Worm (Caenorhabditis elegans) whole organism, L2 larva: ENCODE results near the gene lbp-3.

Experiments
- C34F6.9 ChIP-seq: fragments of 150-350 bp; optimal IDR thresholded peaks from 2 replicates; lab custom pipeline; 2014; ENCODE audit warnings: missing biosample characterization, missing genetic modification characterization
- F13H6.1 ChIP-seq: sonication (generic microtip); optimal IDR thresholded peaks from 2 replicates; lab custom pipeline; 2016; ENCODE audit warnings: missing genetic modification characterization, missing compliant biosample characterization
- R02D3.7 ChIP-seq: fragments of 150-350 bp; optimal IDR thresholded peaks from 2 replicates; lab custom pipeline; 2014; ENCODE audit warnings: missing biosample characterization, missing genetic modification characterization
- Y55F3AM.14 ChIP-seq: fragments of 200-800 bp; sonication (Bioruptor generic); optimal IDR thresholded peaks from 2 replicates; lab custom pipeline; 2018; ENCODE audit warnings: mild to moderate bottlenecking, missing genetic modification characterization, missing compliant biosample characterization
- alr-1 ChIP-seq: fragments of 150-350 bp; optimal IDR thresholded peaks from 2 replicates; lab custom pipeline; 2014; ENCODE audit warnings: missing biosample characterization, missing genetic modification characterization
- aly-2 ChIP-seq: fragments of 150-350 bp; optimal IDR thresholded peaks from 2 replicates; lab custom pipeline; 2014; ENCODE audit warnings: missing biosample characterization, missing genetic modification characterization
- blmp-1 ChIP-seq: sonication (generic microtip); optimal IDR thresholded peaks from 2 replicates; lab custom pipeline; 2017; ENCODE audit warnings: missing genetic modification characterization, mild to moderate bottlenecking, missing compliant biosample characterization, antibody characterized with exemption, moderate library complexity; ENCODE audit not compliant: insufficient read depth
- ceh-16 ChIP-seq: fragments of 150-350 bp; optimal IDR thresholded peaks from 2 replicates; lab custom pipeline; 2014; ENCODE audit warnings: missing biosample characterization, missing genetic modification characterization
- ceh-82 ChIP-seq: fragments of 150-350 bp; optimal IDR thresholded peaks from 2 replicates; lab custom pipeline; 2014; ENCODE audit warnings: missing biosample characterization, missing genetic modification characterization
- crh-2 ChIP-seq: sonication (generic microtip); optimal IDR thresholded peaks from 2 replicates; lab custom pipeline; 2017; ENCODE audit warnings: missing biosample characterization, missing genetic modification characterization
- dmd-4 ChIP-seq: sonication (generic microtip); optimal IDR thresholded peaks from 2 replicates; lab custom pipeline; 2017; ENCODE audit warnings: missing biosample characterization, missing genetic modification characterization
- egl-27 ChIP-seq: sonication (generic microtip); optimal IDR thresholded peaks from 3 replicates; lab custom pipeline; 2017; ENCODE audit warnings: missing biosample characterization, missing genetic modification reagents, missing genetic modification characterization
- elt-1 ChIP-seq: fragments of 150-350 bp; optimal IDR thresholded peaks from 2 replicates; lab custom pipeline; 2014; ENCODE audit warnings: missing biosample characterization, missing genetic modification characterization
- lin-11 ChIP-seq: fragments of 150-350 bp; sonication (generic microtip); optimal IDR thresholded peaks from 2 replicates; lab custom pipeline; 2014; ENCODE audit warnings: missing biosample characterization, missing genetic modification characterization, inconsistent platforms, mixed read lengths
- lin-13 ChIP-seq: fragments of 150-350 bp; optimal IDR thresholded peaks from 2 replicates; lab custom pipeline; 2014; ENCODE audit warnings: missing biosample characterization, missing genetic modification reagents, missing genetic modification characterization
- lin-39 ChIP-seq: fragments of 150-350 bp; optimal IDR thresholded peaks from 2 replicates; lab custom pipeline; 2014; ENCODE audit warnings: missing biosample characterization, missing genetic modification reagents, missing genetic modification characterization
- lsy-2 ChIP-seq, 2 experiments: fragments of 150-350 bp in 1 of 2; sonication (generic microtip) in 1 of 2; optimal IDR thresholded peaks; 2 replicates each; lab custom pipeline; 2014 to 2017; ENCODE audit warnings: missing biosample characterization in 2 of 2, missing genetic modification characterization in 2 of 2
- mab-5 ChIP-seq: fragments of 150-350 bp; optimal IDR thresholded peaks from 2 replicates; lab custom pipeline; 2014; ENCODE audit warnings: missing biosample characterization, missing genetic modification characterization
- mbf-1 ChIP-seq: sonication (generic microtip); optimal IDR thresholded peaks from 2 replicates; lab custom pipeline; 2017; ENCODE audit warnings: missing biosample characterization, missing genetic modification characterization
- nhr-11 ChIP-seq: fragments of 150-350 bp; optimal IDR thresholded peaks from 2 replicates; lab custom pipeline; 2014; ENCODE audit warnings: missing biosample characterization, missing genetic modification characterization
- nhr-12 ChIP-seq: fragments of 150-350 bp; optimal IDR thresholded peaks from 2 replicates; lab custom pipeline; 2014; ENCODE audit warnings: missing biosample characterization, missing genetic modification characterization
- nhr-129 ChIP-seq: fragments of 150-350 bp; optimal IDR thresholded peaks from 2 replicates; lab custom pipeline; 2014; ENCODE audit warnings: missing biosample characterization, missing genetic modification characterization
- nhr-21 ChIP-seq: fragments of 150-350 bp; optimal IDR thresholded peaks from 2 replicates; lab custom pipeline; 2014; ENCODE audit warnings: missing biosample characterization, missing genetic modification characterization
- nhr-25 ChIP-seq: fragments of 150-350 bp; sonication (generic microtip); optimal IDR thresholded peaks from 3 replicates; lab custom pipeline; 2014; ENCODE audit warnings: missing biosample characterization, missing genetic modification characterization
- peb-1 ChIP-seq: fragments of 150-350 bp; optimal IDR thresholded peaks from 2 replicates; lab custom pipeline; 2014; ENCODE audit warnings: missing biosample characterization, missing genetic modification characterization
- sem-4 ChIP-seq: fragments of 150-350 bp; optimal IDR thresholded peaks from 2 replicates; lab custom pipeline; 2014; ENCODE audit warnings: missing biosample characterization, missing genetic modification reagents, missing genetic modification characterization
- skn-1 ChIP-seq: sonication (generic microtip); optimal IDR thresholded peaks from 2 replicates; lab custom pipeline; 2017; ENCODE audit warnings: missing biosample characterization, missing genetic modification characterization
- sma-3 ChIP-seq: sonication (generic microtip); optimal IDR thresholded peaks from 2 replicates; lab custom pipeline; 2016; ENCODE audit warnings: missing genetic modification reagents, missing genetic modification characterization, missing compliant biosample characterization
- sma-9 ChIP-seq, 2 experiments: fragments of 150-350 bp in 1 of 2; sonication (generic microtip) in 1 of 2; optimal IDR thresholded peaks; 2 replicates each; lab custom pipeline; 2014 to 2016; ENCODE audit warnings: missing genetic modification characterization in 2 of 2, mild to moderate bottlenecking in 1 of 2, missing biosample characterization in 1 of 2, missing compliant biosample characterization in 1 of 2, missing genetic modification reagents in 1 of 2, moderate library complexity in 1 of 2
- unc-62 ChIP-seq: fragments of 150-350 bp; optimal IDR thresholded peaks from 2 replicates; lab custom pipeline; 2014; ENCODE audit warnings: missing biosample characterization, missing genetic modification reagents, missing genetic modification characterization
- zag-1 ChIP-seq: fragments of 150-350 bp; optimal IDR thresholded peaks from 2 replicates; lab custom pipeline; 2014; ENCODE audit warnings: missing biosample characterization, missing genetic modification characterization
- ztf-1 ChIP-seq: fragments of 200-800 bp; sonication (Bioruptor generic); conservative IDR thresholded peaks from 2 replicates; pipeline ENCODE4 v1.3.6; 2022; ENCODE audit warnings: missing genetic modification characterization, missing compliant biosample characterization
- ztf-11 ChIP-seq: sonication (generic microtip); optimal IDR thresholded peaks from 2 replicates; lab custom pipeline; 2017; ENCODE audit warnings: missing biosample characterization, missing genetic modification characterization
- ztf-4 ChIP-seq: fragments of 150-350 bp; optimal IDR thresholded peaks from 2 replicates; lab custom pipeline; 2014; ENCODE audit warnings: missing biosample characterization, missing genetic modification characterization

lbp-3 gene

DNA sequence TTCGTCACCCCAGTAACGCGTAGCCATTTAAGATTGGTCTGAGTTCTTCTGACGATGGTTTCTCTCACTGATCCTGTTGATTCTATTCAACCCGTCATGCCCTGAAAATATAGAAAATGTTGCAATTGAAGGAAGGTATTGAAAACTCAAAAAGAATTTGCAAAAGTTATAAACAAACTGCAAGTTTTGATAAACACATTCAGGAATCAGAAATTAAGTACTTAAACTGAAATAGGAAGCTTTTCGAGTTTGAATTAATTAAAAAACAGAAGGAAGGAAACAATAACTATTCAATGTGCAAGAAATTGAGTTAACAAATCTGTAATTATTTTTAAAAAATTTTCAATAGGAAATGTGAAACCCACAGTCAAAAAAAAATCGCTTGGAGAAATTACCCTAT, 36.9 kb upstream of the lbp-3 start, which contains the start of gene rgl-1:
Gene rgl-1, minus strand, starts transcription at position 101 of the 400 bp plus-strand sequence.
- TF ChIP-seq blmp-1 (tag; lab: Kevin White, UChicago) = no peak
- no peak for TF ChIP-seq nhr-12 (tag; lab: Kevin White, UChicago)
- no peak for TF ChIP-seq ceh-82 (tag; lab: Kevin White, UChicago)
- no peak for TF ChIP-seq unc-62 (GFP tag; lab: Kevin White, UChicago)
- no peak for TF ChIP-seq crh-2 (tag; lab: Kevin White, UChicago)
- no peak for TF ChIP-seq sem-4 (tag; lab: Kevin White, UChicago)
- no peak for TF ChIP-seq ztf-1 (GFP tag; lab: Robert Waterston, UW)
- no peak for TF ChIP-seq lsy-2 (tag; optimal IDR thresholded peaks at IDR 0.05; lab: Kevin White, UChicago)
- no peak for TF ChIP-seq lin-13 (GFP tag; lab: Kevin White, UChicago)
- no peak for TF ChIP-seq nhr-21 (tag; lab: Kevin White, UChicago)
- no peak for TF ChIP-seq Y55F3AM.14 (GFP tag; lab: Kevin White, UChicago)
- no peak for TF ChIP-seq nhr-129 (tag; lab: Kevin White, UChicago)
- no peak for TF ChIP-seq dmd-4 (tag; lab: Kevin White, UChicago)
- TF ChIP-seq sma-3 (GFP tag; lab: Kevin White, UChicago) = no peak
- no peak for TF ChIP-seq F13H6.1
- TF ChIP-seq sma-9 (GFP tag; optimal IDR thresholded peaks at IDR 0.05; lab: Kevin White, UChicago) = no peak
- TF ChIP-seq sma-9 (tag; optimal IDR thresholded peaks at IDR 0.05; lab: Kevin White, UChicago) = no peak
- no peak for TF ChIP-seq R02D3.7 (tag; lab: Kevin White, UChicago)
- no peak for TF ChIP-seq mbf-1 (tag; lab: Kevin White, UChicago)

ce11 chrX:3223135-3223534, 34.0 kb upstream of the lbp-3 start:
- no peak for TF ChIP-seq skn-1 (tag; lab: Kevin White, UChicago)
- no peak for TF ChIP-seq sem-4 (tag; lab: Kevin White, UChicago)
- no peak for TF ChIP-seq ceh-82 (tag; lab: Kevin White, UChicago)
- no peak for TF ChIP-seq nhr-11 (tag; lab: Kevin White, UChicago)
- TF ChIP-seq nhr-129 (tag; lab: Kevin White, UChicago) = no peak
- TF ChIP-seq ztf-4 (tag; lab: Kevin White, UChicago) = no peak
- TF ChIP-seq egl-27 = no peak
- no peak for TF ChIP-seq ztf-1 (GFP tag; lab: Robert Waterston, UW)
- no peak for TF ChIP-seq lin-11 (tag; lab: Kevin White, UChicago)
- no peak for TF ChIP-seq zag-1 (tag; lab: Kevin White, UChicago)
- TF ChIP-seq C34F6.9 (tag; lab: Kevin White, UChicago) = no peak
- TF ChIP-seq ztf-11 = no peak
- no peak for TF ChIP-seq lsy-2 (tag; optimal IDR thresholded peaks at IDR 0.05; lab: Kevin White, UChicago)
- TF ChIP-seq mbf-1 (tag; lab: Kevin White, UChicago) = no peak
- TF ChIP-seq nhr-25 (tag; lab: Kevin White, UChicago) = no peak
- no peak for TF ChIP-seq alr-1
- TF ChIP-seq nhr-21 (tag; lab: Kevin White, UChicago) = no peak
- no peak for TF ChIP-seq F13H6.1
- TF ChIP-seq R02D3.7 (tag; lab: Kevin White, UChicago) = no peak
- TF ChIP-seq, all 48 proteins: peak for 0

DNA sequence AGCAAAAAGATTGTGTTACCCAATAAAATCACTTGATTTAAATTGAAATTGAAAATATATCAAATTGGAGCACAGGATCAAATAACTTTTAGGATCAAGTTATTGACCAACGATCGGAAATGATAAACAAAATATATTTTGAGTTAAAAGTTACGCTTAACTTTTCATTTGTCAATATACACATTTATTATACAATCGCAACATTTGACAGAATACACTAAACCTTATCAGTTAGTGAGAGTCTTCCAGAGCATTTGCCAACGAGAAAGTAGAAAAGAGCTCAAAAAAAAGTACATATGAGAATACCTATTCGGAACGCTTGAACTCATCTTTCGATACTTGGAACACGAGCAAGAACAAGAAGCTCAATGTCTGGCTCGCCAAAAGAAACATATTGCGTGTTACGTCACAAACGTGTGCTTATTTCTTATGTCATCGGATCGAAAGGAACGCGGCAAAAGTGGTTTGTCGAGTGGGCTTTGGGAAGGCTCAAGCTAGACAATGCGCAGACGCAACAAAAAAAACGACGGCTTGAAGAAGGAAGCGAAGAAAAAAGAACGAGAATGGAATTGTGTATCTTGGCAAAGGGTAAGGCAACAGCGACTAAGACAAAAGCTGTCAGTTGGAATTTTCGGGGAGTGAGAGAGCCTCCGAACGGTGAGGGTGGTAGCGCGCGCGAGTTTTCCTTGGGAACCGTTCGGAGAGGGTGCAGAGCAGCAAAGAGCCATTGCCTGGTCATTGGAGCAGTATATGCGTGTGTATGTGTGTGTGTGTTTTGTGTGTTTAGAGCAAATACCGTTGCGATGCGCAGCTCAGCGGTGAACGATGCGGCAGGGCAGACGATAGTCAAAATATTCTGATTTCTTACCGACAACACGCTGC, 30.6 kb upstream of the lbp-3 start:
- no peak for TF ChIP-seq zag-1 (tag; lab: Kevin White, UChicago)
- peak; percentile 28 for TF ChIP-seq F13H6.1

- TF ChIP-seq sma-9 (GFP tag; optimal IDR thresholded peaks at IDR 0.05; lab: Kevin White, UChicago) (no peak), sma-9 (tag; optimal IDR thresholded peaks at IDR 0.05; lab: Kevin White, UChicago) (no peak), mab-5 (no peak), ceh-82 (tag; lab: Kevin White, UChicago) (no peak), lsy-2 (tag; optimal IDR thresholded peaks at IDR 0.05; lab: Kevin White, UChicago) (no peak)
Observed at ce11 chrX:3228701-3229100, 28.5 kb upstream of the lbp-3 start.

ce11 chrX:3230575-3230974, 26.6 kb upstream of the lbp-3 start:
- TF ChIP-seq lin-39 (tag; lab: Kevin White, UChicago) (no peak), mab-5 (no peak), sem-4 (tag; lab: Kevin White, UChicago) (no peak), sma-9 (GFP tag; optimal IDR thresholded peaks at IDR 0.05; lab: Kevin White, UChicago) (no peak), sma-9 (tag; optimal IDR thresholded peaks at IDR 0.05; lab: Kevin White, UChicago) (no peak), Y55F3AM.14 (GFP tag; lab: Kevin White, UChicago) (no peak), ztf-4 (tag; lab: Kevin White, UChicago) (no peak), nhr-12 (tag; lab: Kevin White, UChicago) (no peak), peb-1 (tag; lab: Kevin White, UChicago) (no peak), elt-1 (tag; lab: Kevin White, UChicago) (no peak), aly-2 (tag; lab: Kevin White, UChicago) (no peak), ztf-11 (no peak), lin-13 (GFP tag; lab: Kevin White, UChicago) (no peak), lin-11 (tag; lab: Kevin White, UChicago) (no peak), ceh-16 (tag; lab: Kevin White, UChicago) (no peak), C34F6.9 (tag; lab: Kevin White, UChicago) (no peak)
